Worm (Caenorhabditis elegans) whole organism, L3 larva: ENCODE results near the gene nlp-28.

Source experiments
- R02D3.7 ChIP-seq: fragments of 150-350 bp; optimal IDR thresholded peaks from 2 replicates; lab custom pipeline; 2014; ENCODE audit warnings: missing biosample characterization, missing genetic modification characterization
- aly-2 ChIP-seq: fragments of 150-350 bp; optimal IDR thresholded peaks from 2 replicates; lab custom pipeline; 2014; ENCODE audit warnings: missing biosample characterization, missing genetic modification characterization
- ama-1 ChIP-seq: fragments of 150-350 bp; optimal IDR thresholded peaks from 2 replicates; lab custom pipeline; 2018
- ceh-16 ChIP-seq: sonication (generic microtip); optimal IDR thresholded peaks from 2 replicates; lab custom pipeline; 2017; ENCODE audit warnings: missing biosample characterization, missing genetic modification characterization
- fos-1 ChIP-seq: fragments of 150-350 bp; optimal IDR thresholded peaks from 2 replicates; lab custom pipeline; 2014; ENCODE audit warnings: missing biosample characterization, missing genetic modification characterization
- lin-39 ChIP-seq: fragments of 150-350 bp; optimal IDR thresholded peaks from 2 replicates; lab custom pipeline; 2018; ENCODE audit warnings: missing biosample characterization, missing genetic modification reagents, missing genetic modification characterization
- mdl-1 ChIP-seq: fragments of 150-350 bp; optimal IDR thresholded peaks from 2 replicates; lab custom pipeline; 2014; ENCODE audit warnings: missing biosample characterization, missing genetic modification characterization
- nhr-237 ChIP-seq: fragments of 150-350 bp; optimal IDR thresholded peaks from 2 replicates; lab custom pipeline; 2014; ENCODE audit warnings: missing biosample characterization, missing genetic modification characterization
- nhr-25 ChIP-seq: sonication (generic microtip); optimal IDR thresholded peaks from 2 replicates; lab custom pipeline; 2017; ENCODE audit warnings: missing biosample characterization, missing genetic modification characterization
- nhr-28 ChIP-seq: fragments of 150-350 bp; optimal IDR thresholded peaks from 2 replicates; lab custom pipeline; 2014; ENCODE audit warnings: missing biosample characterization, missing genetic modification characterization
- nhr-77 ChIP-seq: fragments of 150-350 bp; optimal IDR thresholded peaks from 2 replicates; lab custom pipeline; 2014; ENCODE audit warnings: missing biosample characterization, missing genetic modification characterization
- tbx-2 ChIP-seq: sonication (generic microtip); optimal IDR thresholded peaks from 2 replicates; lab custom pipeline; 2016; ENCODE audit warnings: mild to moderate bottlenecking, missing genetic modification characterization, missing compliant biosample characterization
- ztf-4 ChIP-seq: fragments of 150-350 bp; optimal IDR thresholded peaks from 2 replicates; lab custom pipeline; 2014; ENCODE audit warnings: missing biosample characterization, missing genetic modification characterization

- TF ChIP-seq R02D3.7 (tag; lab: Kevin White, UChicago) (no peak), ceh-16 (tag; lab: Kevin White, UChicago) (no peak), ztf-4 (tag; lab: Kevin White, UChicago) (no peak), nhr-77 (tag; lab: Kevin White, UChicago) (no peak), nhr-237 (tag; lab: Kevin White, UChicago) (no peak), tbx-2 (tag; lab: Kevin White, UChicago) (no peak), lin-39 (tag; lab: Kevin White, UChicago) (no peak), mdl-1 (no peak), ama-1 (no peak), nhr-28 (tag; lab: Kevin White, UChicago) (no peak), aly-2 (tag; lab: Kevin White, UChicago) (no peak), fos-1 (tag; lab: Kevin White, UChicago) (no peak), nhr-25 (no peak)
Observed at ce11 chrV:4007927-4008326, 20.2 kb downstream of the nlp-28 start, which contains the start of gene srh-7.
